Fruit fly (Drosophila melanogaster) whole organism, larva: ENCODE data around the gene Eig71Ei.
A peak's percentile ranks its signal among the peaks of the same experiment; 100 is the strongest.

Experiments
- noc ChIP-seq: fragments of 200-800 bp; sonication (Bioruptor generic); optimal IDR thresholded peaks from 3 replicates; lab custom pipeline; 2019; ENCODE audit warnings: missing biosample characterization, mild to moderate bottlenecking, missing genetic modification characterization, moderate library complexity

Gene Eig71Ei

DNA sequence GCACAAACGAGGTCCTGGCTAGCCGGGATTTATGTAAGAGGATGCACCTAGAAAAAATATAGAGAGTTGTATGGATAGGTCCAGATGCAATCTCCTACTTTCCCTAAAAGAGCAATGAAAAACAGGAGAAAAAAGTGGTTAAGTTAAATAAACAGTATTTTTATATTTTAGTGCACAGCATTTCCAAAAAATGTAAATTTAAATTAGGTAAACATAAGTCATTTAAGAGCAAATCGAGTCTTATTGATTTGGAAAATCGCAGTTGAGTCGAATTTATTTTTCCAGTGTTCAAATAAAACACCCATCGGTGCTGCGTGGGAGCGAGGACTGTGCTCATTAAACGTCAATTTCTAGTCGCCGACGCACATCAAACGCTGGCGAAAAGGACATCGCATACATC is 6.2 kb downstream of the Eig71Ei start:
- no peak for TF ChIP-seq noc (tag; lab: Kevin White, UChicago)

DNA sequence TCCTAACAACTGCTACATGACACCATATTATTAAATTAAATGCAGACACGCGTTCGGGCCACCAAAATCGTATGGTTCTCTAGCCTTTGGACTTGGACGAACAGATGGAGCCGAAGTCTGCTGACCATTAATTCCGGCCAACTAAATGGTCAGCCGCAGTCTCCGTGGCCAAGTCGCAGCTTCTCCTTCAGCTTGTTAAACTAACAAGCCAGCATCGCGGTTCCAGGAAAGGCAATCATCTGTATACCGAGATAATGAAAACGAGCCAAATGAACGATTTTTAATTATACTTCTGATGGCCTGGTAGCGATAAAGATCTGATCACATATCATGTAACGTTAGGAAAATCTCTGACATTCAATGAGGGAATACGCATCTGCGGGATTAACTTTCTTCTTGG is 10.4 kb downstream of the Eig71Ei start:
- no peak for TF ChIP-seq noc (tag; lab: Kevin White, UChicago)

DNA sequence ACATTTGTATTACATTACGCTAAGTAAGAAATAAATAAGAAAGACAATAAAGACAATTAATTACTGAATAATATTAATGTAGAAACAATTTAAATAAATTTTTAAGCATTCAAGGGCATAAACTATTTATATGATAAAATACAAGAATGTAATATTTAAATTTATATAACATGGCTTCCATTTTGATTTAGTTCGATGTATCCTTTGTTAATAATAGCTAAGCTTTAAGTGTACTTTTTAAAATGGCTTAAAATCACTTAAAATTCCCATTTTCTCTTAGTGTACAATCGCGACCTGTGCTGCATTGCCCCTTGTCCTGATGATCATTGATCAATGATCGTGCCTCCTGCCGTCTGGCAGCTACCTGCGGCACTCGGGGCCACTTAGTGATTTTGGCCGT is 10.9 kb downstream of the Eig71Ei start:
- no peak for TF ChIP-seq noc (tag; lab: Kevin White, UChicago)

DNA sequence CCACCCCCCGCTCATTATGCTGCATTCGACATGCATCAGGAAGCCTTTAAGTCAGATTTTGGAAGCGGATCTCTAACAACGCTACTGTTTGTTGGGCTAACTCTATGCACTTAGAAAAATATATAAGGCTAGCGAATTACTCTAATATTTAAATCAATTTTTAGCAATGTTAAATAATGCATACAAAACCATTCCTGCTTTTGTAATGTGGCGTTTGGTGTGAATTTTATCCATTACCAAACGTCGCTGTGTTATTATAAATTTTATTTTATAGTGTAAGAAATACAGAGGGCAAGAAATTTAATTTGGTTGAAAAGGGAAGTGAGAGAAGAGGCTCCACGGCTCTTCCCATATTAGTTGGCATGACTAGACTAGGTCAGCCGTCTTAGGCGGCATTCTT is 13.3 kb downstream of the Eig71Ei start:
- no peak for TF ChIP-seq noc (tag; lab: Kevin White, UChicago)

DNA sequence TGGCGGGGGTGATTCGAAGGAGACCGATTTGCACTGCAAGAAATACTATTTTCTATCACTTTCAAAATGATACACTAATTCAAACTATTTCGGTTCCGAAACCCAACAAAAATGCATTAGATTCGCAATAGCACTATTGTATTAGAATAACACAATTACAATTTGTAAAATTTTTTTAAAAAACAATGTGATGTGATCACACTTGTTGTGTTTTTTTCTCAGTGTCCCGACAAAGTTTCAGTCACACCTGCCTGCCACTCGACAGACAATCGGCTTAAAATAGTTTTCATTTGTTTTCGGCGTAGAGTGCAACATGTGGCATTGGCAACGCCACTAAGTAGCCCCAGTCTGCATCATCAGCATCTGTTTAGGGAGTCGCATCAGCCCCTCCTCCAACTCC is 15.6 kb downstream of the Eig71Ei start:
- TF ChIP-seq noc (tag; lab: Kevin White, UChicago) = no peak

DNA sequence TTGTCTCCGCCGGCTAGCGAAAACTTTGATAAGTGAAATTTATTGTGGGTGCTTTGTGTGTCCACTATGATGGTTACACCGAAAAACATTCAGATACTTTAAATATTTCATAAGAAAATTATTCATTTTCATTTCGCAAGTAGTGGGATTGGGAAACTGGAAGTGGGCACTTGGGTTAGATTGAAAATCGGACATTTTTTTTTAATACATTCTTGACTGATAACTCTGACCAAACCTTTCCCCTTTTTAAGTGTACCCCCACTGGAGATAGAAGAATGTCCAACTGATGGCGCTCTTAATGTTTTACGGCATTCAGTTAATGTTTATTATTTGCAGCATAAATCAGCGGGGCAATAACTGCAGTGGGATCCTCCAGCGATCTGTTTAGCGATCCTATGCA is 18.2 kb downstream of the Eig71Ei start:
- TF ChIP-seq noc (tag; lab: Kevin White, UChicago) = no peak

DNA sequence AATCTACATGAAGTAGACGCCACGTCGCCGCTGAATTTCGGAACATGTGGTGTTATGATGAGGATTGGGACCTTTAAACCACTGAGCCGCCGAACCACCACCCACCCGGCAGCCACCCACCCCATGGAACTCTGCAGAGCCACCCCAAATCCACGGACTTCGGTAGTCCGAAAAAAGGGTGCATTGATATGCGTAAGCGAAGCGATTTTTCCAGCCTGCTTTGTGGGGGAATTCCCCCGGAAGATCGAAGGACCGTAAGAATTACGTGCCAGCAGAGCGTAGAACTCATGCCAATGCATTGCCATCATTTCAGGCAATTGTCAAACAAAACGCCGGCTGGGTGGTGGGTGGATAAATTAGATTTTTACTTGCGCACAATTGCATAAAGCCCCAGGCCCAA is 18.8 kb downstream of the Eig71Ei start:
- TF ChIP-seq noc (tag; lab: Kevin White, UChicago) = no peak

DNA sequence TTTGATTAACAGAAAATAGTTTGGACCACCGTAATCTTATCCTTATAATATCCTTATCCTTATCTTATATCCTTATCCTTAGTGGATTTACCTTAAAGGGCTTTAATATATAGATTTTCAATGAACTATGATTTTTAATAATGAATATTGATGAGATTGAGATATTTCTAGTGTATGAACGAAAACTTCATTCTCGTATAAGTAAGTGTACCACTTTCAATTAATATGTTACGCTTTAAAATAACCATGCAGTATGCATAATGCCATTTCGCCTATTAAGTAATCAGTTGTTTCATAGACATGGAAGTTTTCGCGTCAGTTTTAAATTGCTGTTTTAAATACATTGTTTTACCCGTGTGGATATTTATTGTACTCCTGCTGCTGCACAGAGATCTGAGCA is 19.9 kb downstream of the Eig71Ei start, which contains the start of gene CG7304:
TSS of gene CG7304 (plus strand) at position 301 of the 400 bp plus-strand sequence.
- TF ChIP-seq noc (tag; lab: Kevin White, UChicago) = no peak

DNA sequence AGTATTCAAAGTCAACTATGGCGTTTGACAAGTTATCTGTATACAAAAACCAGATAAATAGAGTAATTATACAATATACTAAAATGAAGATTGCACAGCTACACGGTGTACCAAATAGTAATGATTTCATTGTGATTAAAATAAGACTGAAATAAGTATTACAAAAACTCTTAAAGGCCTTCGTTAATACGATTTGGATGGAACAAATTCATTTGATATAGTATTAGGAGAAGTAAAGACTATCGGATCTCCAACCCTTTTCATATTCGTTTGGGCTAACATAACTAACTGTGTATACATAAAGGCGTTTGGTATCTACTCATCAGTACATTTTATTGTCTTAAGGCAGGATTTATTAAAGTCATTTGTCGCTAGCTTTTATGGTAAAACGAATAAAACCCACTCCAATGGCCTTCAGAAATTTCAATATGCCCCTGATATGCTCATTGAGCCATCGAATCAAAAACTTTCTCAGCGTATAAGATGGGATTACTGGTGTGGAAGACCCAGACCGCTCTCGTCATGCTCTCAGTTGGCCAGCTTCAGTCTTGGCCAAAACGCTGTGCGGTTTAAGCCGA is 23.9 kb downstream of the Eig71Ei start, which contains the start of the genes CG7579 and Pgant8:
TSS of gene CG7579 (minus strand) at position 101 of the 578 bp plus-strand sequence.
TSS of gene Pgant8 (plus strand) at position 528 of the 578 bp plus-strand sequence.
- no peak for TF ChIP-seq noc (tag; lab: Kevin White, UChicago)

DNA sequence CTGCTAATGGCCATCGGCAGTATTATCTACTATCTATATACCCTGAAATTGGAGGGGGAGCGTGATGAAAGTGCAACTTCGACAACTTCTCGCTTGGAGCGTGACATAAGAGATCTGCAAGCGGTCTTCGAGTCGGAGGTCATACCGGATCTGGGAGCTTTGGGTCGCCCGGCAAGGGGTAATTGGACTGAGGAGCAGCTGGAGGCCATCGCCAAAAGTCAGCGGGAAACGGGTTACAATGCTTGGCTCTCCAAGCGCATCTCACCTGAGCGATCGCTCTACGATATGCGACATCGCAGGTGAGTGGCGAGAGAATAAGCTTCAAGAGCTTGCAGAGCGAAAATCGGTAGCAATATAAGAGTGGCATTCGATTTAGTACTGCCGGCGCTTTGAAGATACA is 24.5 kb downstream of the Eig71Ei start:
- TF ChIP-seq noc (tag; lab: Kevin White, UChicago) = no peak

DNA sequence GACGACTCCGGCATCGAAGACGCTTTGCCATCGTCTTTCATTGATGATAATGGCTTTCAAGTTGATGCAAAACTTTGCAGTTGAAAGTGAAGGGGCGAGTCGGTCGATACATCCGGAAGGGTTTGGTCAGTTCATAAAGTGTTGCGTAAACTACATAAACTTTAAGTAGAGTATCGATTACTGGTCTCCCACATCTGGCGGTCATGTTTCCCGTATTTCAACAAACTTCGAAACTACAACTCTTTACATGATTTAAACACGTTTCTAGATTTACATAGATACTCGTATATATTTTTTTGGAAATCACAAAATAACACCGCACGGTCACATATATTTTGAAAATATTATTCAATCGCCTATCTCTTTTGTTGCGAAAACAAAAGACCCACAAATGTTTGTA is 28.3 kb downstream of the Eig71Ei start, which contains the start of gene CG34452:
TSS of gene CG34452 (minus strand) at position 101 of the 400 bp plus-strand sequence.
- TF ChIP-seq noc (tag; lab: Kevin White, UChicago) = no peak

DNA sequence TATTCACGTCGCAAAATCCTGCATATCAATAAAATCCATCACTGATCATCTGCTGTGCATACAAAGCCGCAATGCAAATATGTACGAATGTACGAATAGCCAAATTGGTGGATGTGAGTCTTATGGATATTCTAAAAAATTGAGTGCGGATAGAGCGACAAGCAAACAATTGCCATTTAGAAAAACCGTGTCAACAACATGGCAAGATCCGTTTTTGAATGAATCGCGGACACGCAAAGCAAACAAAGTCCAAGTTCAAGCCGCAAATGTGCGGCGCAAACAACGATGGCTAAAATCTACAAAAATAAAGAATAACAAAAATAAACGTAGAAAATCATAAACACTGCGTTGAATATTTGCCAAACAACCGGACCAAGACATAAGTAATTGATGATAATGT is 30.0 kb downstream of the Eig71Ei start:
- TF ChIP-seq noc (tag; lab: Kevin White, UChicago) = peak; percentile 48

DNA sequence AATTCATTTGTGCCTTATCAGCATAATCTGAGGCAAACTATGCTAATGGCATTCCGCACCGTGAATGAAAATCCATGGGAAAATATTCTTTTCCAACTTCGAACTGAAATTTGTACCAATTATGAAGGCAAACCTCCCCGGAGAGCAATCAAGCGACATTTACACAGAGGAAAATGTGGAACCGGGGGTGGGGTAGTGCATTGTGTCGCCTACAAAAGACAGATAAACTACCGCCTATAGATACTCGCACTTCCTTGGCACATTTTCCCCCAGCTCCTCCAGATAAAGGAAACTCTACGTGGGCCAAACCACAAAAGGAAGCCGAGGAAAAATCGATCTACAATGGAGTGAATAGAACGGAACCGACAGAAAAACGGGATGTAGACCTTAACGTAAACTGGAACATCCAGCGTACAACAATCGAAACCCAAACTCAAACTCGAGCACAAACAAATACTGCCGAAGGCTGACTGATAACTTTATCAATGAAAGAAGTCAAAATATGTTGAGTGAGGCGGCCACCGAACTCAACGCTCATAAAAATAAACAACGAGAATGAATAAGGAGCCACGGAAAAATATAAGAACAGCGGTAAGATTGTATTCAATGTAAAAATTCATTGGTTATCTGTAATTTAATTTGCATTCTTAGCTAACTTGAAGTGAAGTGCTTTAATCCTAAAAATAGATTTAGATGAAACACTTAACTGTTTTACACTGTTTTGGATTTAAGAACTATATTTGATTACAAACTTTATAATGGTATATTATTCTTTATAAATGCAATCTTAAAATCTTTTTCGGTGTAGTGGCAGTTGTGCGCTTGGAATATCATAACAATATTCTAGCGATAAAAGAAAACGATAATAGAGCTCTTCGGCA is 31.4 kb downstream of the Eig71Ei start:
- TF ChIP-seq noc (tag; lab: Kevin White, UChicago) = peak; percentile 31

DNA sequence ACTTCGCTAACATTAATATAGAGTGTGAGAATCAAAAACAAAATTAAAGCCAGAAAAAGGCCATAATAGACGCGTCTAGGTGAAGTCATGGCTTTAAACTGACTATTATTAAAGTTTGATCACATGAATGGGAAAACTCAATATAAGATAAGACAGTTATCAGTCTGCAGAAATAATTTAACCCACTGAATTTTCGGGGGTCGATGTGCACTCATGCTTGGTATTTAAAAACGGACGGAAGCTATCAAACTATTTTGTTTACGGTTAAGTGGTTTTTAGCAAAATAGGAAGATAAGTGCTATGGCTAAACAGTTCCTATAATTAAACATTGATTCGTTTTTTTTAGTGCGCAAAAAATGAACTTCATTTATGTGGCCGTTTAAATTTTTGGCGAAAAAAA is 32.5 kb downstream of the Eig71Ei start, which contains the start of gene CG34451:
TSS of gene CG34451 (minus strand) at position 101 of the 400 bp plus-strand sequence.
- TF ChIP-seq noc (tag; lab: Kevin White, UChicago) = no peak

DNA sequence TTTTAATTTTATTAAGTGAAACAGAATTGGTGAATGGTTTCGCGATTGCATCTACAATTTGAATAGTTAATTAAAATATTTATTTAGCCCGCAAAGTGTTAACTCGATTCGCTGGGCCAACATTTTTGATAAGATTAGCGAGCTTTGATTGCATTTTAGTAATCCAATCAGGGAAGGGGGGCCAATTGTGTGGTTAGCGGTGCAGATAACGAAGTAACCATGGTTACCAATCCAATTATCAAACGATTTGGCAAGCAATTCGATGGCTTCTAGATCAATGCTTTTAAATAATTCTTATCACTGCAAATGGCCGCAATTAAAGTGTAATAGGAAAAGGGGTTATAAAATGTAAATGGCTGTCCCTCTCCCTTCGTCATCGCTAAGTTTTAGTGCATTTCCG is 32.9 kb downstream of the Eig71Ei start:
- TF ChIP-seq noc (tag; lab: Kevin White, UChicago) = no peak

DNA sequence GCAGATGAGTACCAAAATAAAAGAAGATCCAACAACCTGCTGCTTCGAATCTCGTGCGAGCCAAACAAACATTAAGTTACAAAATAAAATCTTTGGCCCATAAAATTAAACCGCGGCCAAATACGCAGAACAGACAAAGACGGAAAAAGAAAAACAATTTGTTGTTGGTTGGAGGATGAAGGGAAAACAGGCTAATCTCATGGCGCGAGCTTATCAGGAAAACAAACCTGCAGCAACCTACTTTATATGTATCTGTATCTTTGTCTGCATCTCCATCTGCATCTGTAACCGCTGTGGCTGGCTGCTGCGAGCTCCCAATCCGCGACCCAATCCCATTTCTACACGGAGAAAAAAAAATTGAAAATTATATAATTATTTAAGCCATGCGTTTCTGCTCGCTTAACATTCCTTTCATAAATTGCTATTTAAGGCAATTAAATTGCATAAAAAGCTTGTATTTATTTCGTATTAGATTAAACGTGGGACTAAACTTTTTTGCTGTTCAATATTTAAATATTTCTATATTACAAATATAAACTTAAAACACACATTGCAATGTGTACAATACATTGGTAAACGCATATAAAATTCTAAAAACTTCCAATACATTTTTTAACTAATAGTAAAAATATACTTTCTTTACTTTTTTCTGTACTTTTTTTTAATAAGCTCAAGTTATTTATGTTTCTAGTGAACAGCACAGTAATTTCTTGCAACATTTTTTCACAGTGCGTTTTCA is 33.5 kb downstream of the Eig71Ei start:
- no peak for TF ChIP-seq noc (tag; lab: Kevin White, UChicago)
